Fruit fly (Drosophila melanogaster) whole organism, embryonic: Measurements from ENCODE around the gene L2HGDH.

Experiments used
- BtbVII ChIP-seq: fragments of 200-800 bp; sonication (Bioruptor generic); optimal IDR thresholded peaks from 3 replicates; lab custom pipeline; 2017; ENCODE audit warnings: missing biosample characterization, mild to moderate bottlenecking, missing genetic modification characterization
- CG11085 ChIP-seq: fragments of 200-800 bp; sonication (Bioruptor generic); IDR thresholded peaks from 2 replicates; pipeline ENCODE4 v1.3.6; 2022; ENCODE audit warnings: missing biosample characterization, missing genetic modification characterization
- CG12659 ChIP-seq: fragments of 200-800 bp; sonication (Bioruptor generic); optimal IDR thresholded peaks from 3 replicates; lab custom pipeline; 2017; ENCODE audit warnings: mild to moderate bottlenecking, missing biosample characterization, missing genetic modification reagents, missing genetic modification characterization
- CG13123 ChIP-seq: fragments of 200-800 bp; sonication (Bioruptor generic); optimal IDR thresholded peaks from 2 replicates; lab custom pipeline; 2016; ENCODE audit warnings: missing biosample characterization, missing genetic modification characterization
- CG14014 ChIP-seq: fragments of 200-800 bp; sonication (Bioruptor generic); IDR thresholded peaks from 2 replicates; pipeline ENCODE4 v1.3.6; 2022; ENCODE audit warnings: missing biosample characterization, missing genetic modification characterization
- CG15479 ChIP-seq: fragments of 200-800 bp; sonication (Bioruptor generic); optimal IDR thresholded peaks from 3 replicates; lab custom pipeline; 2019; ENCODE audit warnings: missing biosample characterization, mild to moderate bottlenecking, missing genetic modification characterization, moderate library complexity
- CG17359 ChIP-seq: fragments of 200-800 bp; sonication (Bioruptor generic); optimal IDR thresholded peaks from 3 replicates; lab custom pipeline; 2018; ENCODE audit warnings: missing biosample characterization, mild to moderate bottlenecking, missing genetic modification characterization, moderate library complexity
- CG2889 ChIP-seq: fragments of 200-800 bp; sonication (Bioruptor generic); IDR thresholded peaks from 3 replicates; pipeline ENCODE4 v1.3.6; 2022; ENCODE audit warnings: missing biosample characterization, missing genetic modification characterization
- CG3995 ChIP-seq: fragments of 200-800 bp; sonication (Bioruptor generic); optimal IDR thresholded peaks from 3 replicates; lab custom pipeline; 2016; ENCODE audit warnings: missing biosample characterization, missing genetic modification characterization
- CG4707 ChIP-seq: fragments of 200-800 bp; sonication (Bioruptor generic); optimal IDR thresholded peaks from 2 replicates; lab custom pipeline; 2018; ENCODE audit warnings: missing biosample characterization, mild to moderate bottlenecking, missing genetic modification characterization, moderate library complexity
- CG6254 ChIP-seq: fragments of 200-800 bp; sonication (Bioruptor generic); optimal IDR thresholded peaks from 3 replicates; lab custom pipeline; 2017; ENCODE audit warnings: mild to moderate bottlenecking, missing biosample characterization, missing genetic modification reagents, missing genetic modification characterization
- CG6654 ChIP-seq: fragments of 200-800 bp; sonication (Bioruptor generic); optimal IDR thresholded peaks from 2 replicates; lab custom pipeline; 2017; ENCODE audit warnings: missing biosample characterization, mild to moderate bottlenecking, missing genetic modification characterization
- CG6765 ChIP-seq: fragments of 200-800 bp; sonication (Bioruptor generic); optimal IDR thresholded peaks from 3 replicates; lab custom pipeline; 2017; ENCODE audit warnings: missing biosample characterization, mild to moderate bottlenecking, missing genetic modification characterization
- CG7372 ChIP-seq: fragments of 200-800 bp; sonication (Bioruptor generic); IDR thresholded peaks from 2 replicates; pipeline ENCODE4 v1.3.6; 2022; ENCODE audit warnings: missing biosample characterization, missing genetic modification characterization
- Chrac-16 ChIP-seq: fragments of 200-800 bp; sonication (Bioruptor generic); optimal IDR thresholded peaks from 3 replicates; lab custom pipeline; 2016; ENCODE audit warnings: missing biosample characterization, missing genetic modification characterization
- Dip3 ChIP-seq: fragments of 200-800 bp; sonication (Bioruptor generic); optimal IDR thresholded peaks from 3 replicates; lab custom pipeline; 2016; ENCODE audit warnings: missing biosample characterization, missing genetic modification characterization
- ERR ChIP-seq: fragments of 200-800 bp; sonication (Bioruptor generic); optimal IDR thresholded peaks from 2 replicates; lab custom pipeline; 2016; ENCODE audit warnings: missing biosample characterization, missing genetic modification characterization
- Ets97D ChIP-seq: fragments of 200-800 bp; sonication (Bioruptor generic); optimal IDR thresholded peaks from 3 replicates; lab custom pipeline; 2016; ENCODE audit warnings: missing biosample characterization, missing genetic modification characterization
- Mes4 ChIP-seq: fragments of 200-800 bp; sonication (Bioruptor generic); optimal IDR thresholded peaks from 2 replicates; lab custom pipeline; 2016; ENCODE audit warnings: missing biosample characterization, missing genetic modification characterization
- NC2α ChIP-seq: fragments of 200-800 bp; sonication (Bioruptor generic); optimal IDR thresholded peaks from 2 replicates; lab custom pipeline; 2016; ENCODE audit warnings: missing biosample characterization, missing genetic modification characterization
- NfI ChIP-seq: fragments of 200-800 bp; sonication (Bioruptor generic); optimal IDR thresholded peaks from 3 replicates; lab custom pipeline; 2018; ENCODE audit warnings: missing biosample characterization, mild to moderate bottlenecking, missing genetic modification characterization, moderate library complexity
- Oli ChIP-seq: fragments of 200-800 bp; sonication (Bioruptor generic); optimal IDR thresholded peaks from 2 replicates; lab custom pipeline; 2018; ENCODE audit warnings: missing biosample characterization, mild to moderate bottlenecking, missing genetic modification characterization, moderate library complexity
- Opbp ChIP-seq: fragments of 200-800 bp; sonication (Bioruptor generic); IDR thresholded peaks from 3 replicates; pipeline ENCODE4 v1.3.6; 2022; ENCODE audit warnings: missing biosample characterization, missing genetic modification characterization; ENCODE audit not compliant: partially characterized antibody
- Six4 ChIP-seq: fragments of 200-800 bp; sonication (Bioruptor generic); optimal IDR thresholded peaks from 2 replicates; lab custom pipeline; 2016; ENCODE audit warnings: missing biosample characterization, missing genetic modification characterization
- Xrp1 ChIP-seq: fragments of 200-800 bp; sonication (Bioruptor generic); IDR thresholded peaks from 2 replicates; pipeline ENCODE4 v1.3.6; 2022; ENCODE audit warnings: missing biosample characterization, missing genetic modification characterization
- YL-1 ChIP-seq: fragments of 200-800 bp; sonication (Bioruptor generic); optimal IDR thresholded peaks from 3 replicates; lab custom pipeline; 2017; ENCODE audit warnings: missing biosample characterization, mild to moderate bottlenecking, missing genetic modification characterization
- aop ChIP-seq: fragments of 200-800 bp; sonication (Bioruptor generic); IDR thresholded peaks from 2 replicates; pipeline ENCODE4 v1.3.6; 2022; ENCODE audit warnings: missing biosample characterization, missing genetic modification characterization
- bbx ChIP-seq: fragments of 200-800 bp; sonication (Bioruptor generic); IDR thresholded peaks from 2 replicates; pipeline ENCODE4 v1.3.6; 2022; ENCODE audit warnings: missing biosample characterization, missing genetic modification characterization; ENCODE audit not compliant: partially characterized antibody
- cato ChIP-seq: fragments of 200-800 bp; sonication (Bioruptor generic); optimal IDR thresholded peaks from 2 replicates; lab custom pipeline; 2016; ENCODE audit warnings: missing biosample characterization, missing genetic modification characterization, borderline replicate concordance
- cwo ChIP-seq: fragments of 200-800 bp; sonication (Bioruptor generic); optimal IDR thresholded peaks from 3 replicates; lab custom pipeline; 2017; ENCODE audit warnings: missing biosample characterization, missing genetic modification characterization, mild to moderate bottlenecking, moderate library complexity, missing genetic modification reagents
- danr ChIP-seq: fragments of 200-800 bp; sonication (Bioruptor generic); IDR thresholded peaks from 2 replicates; pipeline ENCODE4 v1.3.6; 2022; ENCODE audit warnings: missing biosample characterization, missing genetic modification characterization
- dati ChIP-seq: fragments of 200-800 bp; sonication (Bioruptor generic); IDR thresholded peaks from 2 replicates; pipeline ENCODE4 v1.3.6; 2022; ENCODE audit warnings: missing biosample characterization, missing genetic modification characterization
- eyg ChIP-seq: fragments of 200-800 bp; sonication (Bioruptor generic); optimal IDR thresholded peaks from 3 replicates; lab custom pipeline; 2016; ENCODE audit warnings: missing biosample characterization, missing genetic modification characterization
- fd102C ChIP-seq: fragments of 200-800 bp; sonication (Bioruptor generic); optimal IDR thresholded peaks from 2 replicates; lab custom pipeline; 2018; ENCODE audit warnings: missing biosample characterization, mild to moderate bottlenecking, missing genetic modification characterization, moderate library complexity
- grau ChIP-seq: fragments of 200-800 bp; optimal IDR thresholded peaks from 3 replicates; lab custom pipeline; 2019; ENCODE audit warnings: missing biosample characterization, mild to moderate bottlenecking, missing genetic modification characterization, moderate library complexity
- grn ChIP-seq: fragments of 200-800 bp; sonication (Bioruptor generic); optimal IDR thresholded peaks from 3 replicates; lab custom pipeline; 2017; ENCODE audit warnings: missing biosample characterization, missing genetic modification characterization
- hbn ChIP-seq: fragments of 200-800 bp; sonication (Bioruptor generic); IDR thresholded peaks from 2 replicates; pipeline ENCODE4 v1.3.6; 2022; ENCODE audit warnings: missing biosample characterization, missing genetic modification characterization; ENCODE audit not compliant: partially characterized antibody
- insv ChIP-seq, 2 experiments: fragments of 200-800 bp; sonication (Bioruptor generic); optimal IDR thresholded peaks; 3 replicates each; lab custom pipeline; 2016 to 2018; ENCODE audit warnings: missing biosample characterization in 2 of 2, missing genetic modification characterization in 2 of 2
- jigr1 ChIP-seq: fragments of 200-800 bp; sonication (Bioruptor generic); IDR thresholded peaks from 3 replicates; pipeline ENCODE4 v1.3.6; 2022; ENCODE audit warnings: missing biosample characterization, missing genetic modification characterization
- kay ChIP-seq: fragments of 200-800 bp; sonication (Bioruptor generic); optimal IDR thresholded peaks from 2 replicates; lab custom pipeline; 2016; ENCODE audit warnings: missing biosample characterization, missing genetic modification characterization
- klu ChIP-seq: fragments of 200-800 bp; sonication (Bioruptor generic); IDR thresholded peaks from 2 replicates; pipeline ENCODE4 v1.3.6; 2022; ENCODE audit warnings: missing biosample characterization, missing genetic modification characterization
- lab ChIP-seq: fragments of 200-800 bp; sonication (Bioruptor generic); optimal IDR thresholded peaks from 3 replicates; lab custom pipeline; 2017; ENCODE audit warnings: missing biosample characterization, missing genetic modification characterization, mild to moderate bottlenecking, moderate library complexity, missing genetic modification reagents
- lov ChIP-seq, 2 experiments: fragments of 200-800 bp in 1 of 2; fragments of >200 bp in 1 of 2; sonication (Bioruptor generic) in 1 of 2; IDR thresholded peaks in 1 of 2; optimal IDR thresholded peaks in 1 of 2; 2 replicates in 1 of 2; 3 replicates in 1 of 2; pipeline versions ENCODE4 v1.3.6 to Lab custom; 2017 to 2022; ENCODE audit warnings: missing biosample characterization in 1 of 2, missing genetic modification characterization in 1 of 2
- mirr ChIP-seq: fragments of 200-800 bp; sonication (Bioruptor generic); optimal IDR thresholded peaks from 3 replicates; lab custom pipeline; 2018; ENCODE audit warnings: missing biosample characterization, mild to moderate bottlenecking, missing genetic modification characterization
- nmo ChIP-seq: fragments of 200-800 bp; sonication (Bioruptor generic); optimal IDR thresholded peaks from 2 replicates; lab custom pipeline; 2018; ENCODE audit warnings: missing biosample characterization, mild to moderate bottlenecking, missing genetic modification characterization, moderate library complexity
- org-1 ChIP-seq: fragments of 200-800 bp; sonication (Bioruptor generic); optimal IDR thresholded peaks from 2 replicates; lab custom pipeline; 2017; ENCODE audit warnings: missing biosample characterization, missing genetic modification characterization
- otp ChIP-seq: fragments of 200-800 bp; sonication (Bioruptor generic); IDR thresholded peaks from 3 replicates; pipeline ENCODE4, ENCODE4 v1.3.6; 2022; ENCODE audit warnings: missing biosample characterization, missing genetic modification characterization
- sens ChIP-seq: fragments of 200-800 bp; sonication (Bioruptor generic); peaks from one replicate; lab custom pipeline; 2016; ENCODE audit warnings: missing biosample characterization, missing genetic modification characterization
- twi ChIP-seq: fragments of 200-800 bp; optimal IDR thresholded peaks from 2 replicates; lab custom pipeline; 2019; ENCODE audit warnings: missing biosample characterization, mild to moderate bottlenecking, missing genetic modification characterization, moderate library complexity
- wdn ChIP-seq: fragments of 200-800 bp; sonication (Bioruptor generic); IDR thresholded peaks from 2 replicates; pipeline ENCODE4 v1.3.6; 2022; ENCODE audit warnings: missing biosample characterization, missing genetic modification characterization

Gene L2HGDH

DNA sequence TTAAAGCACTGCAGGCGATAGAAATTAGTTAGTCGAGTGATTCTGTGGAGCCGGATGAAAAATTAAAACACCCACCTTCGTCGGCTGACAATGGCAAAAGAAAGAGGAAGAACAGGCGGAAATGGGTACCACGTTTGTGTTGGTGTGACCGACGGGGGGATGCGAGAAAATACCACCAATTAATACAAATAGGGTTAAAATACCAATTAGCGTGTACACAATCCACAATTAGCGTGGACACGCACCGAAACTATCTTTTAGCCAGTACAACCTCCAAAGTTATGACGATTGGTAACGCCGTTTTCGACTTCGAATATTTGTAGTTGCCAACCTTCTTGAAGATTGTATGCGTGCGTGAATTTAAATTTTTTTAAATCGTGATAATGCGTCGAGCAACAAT, 34.9 kb upstream of the L2HGDH start, which contains the start of gene RpL30 (continued):
- peak; percentile 96 for TF ChIP-seq CG12659 (GFP tag; lab: Kevin White, UChicago)
- peak; percentile 59 for TF ChIP-seq kay (GFP tag; lab: Kevin White, UChicago)
- peak; percentile 82 for TF ChIP-seq CG13123 (GFP tag; lab: Kevin White, UChicago)
- peak; percentile 73; the same call in 1 of the 2 replicates for TF ChIP-seq CG11085 (GFP tag; lab: Robert Waterston, UW)
- peak; percentile 80 for TF ChIP-seq ERR (GFP tag; lab: Kevin White, UChicago)
- peak; percentile 100 for TF ChIP-seq Ets97D (GFP tag; lab: Kevin White, UChicago)
- peak; percentile 89 for TF ChIP-seq fd102C (GFP tag; lab: Kevin White, UChicago)
- TF ChIP-seq Mes4 (GFP tag; lab: Kevin White, UChicago), result peak; percentile 98
- TF ChIP-seq CG6254 (GFP tag; lab: Kevin White, UChicago), result peak; percentile 87
- peak; percentile 67 for TF ChIP-seq Chrac-16 (GFP tag; lab: Kevin White, UChicago)
- TF ChIP-seq eyg (GFP tag; lab: Kevin White, UChicago), result peak; percentile 86
- TF ChIP-seq YL-1 (GFP tag; lab: Kevin White, UChicago), result peak; percentile 99
- peak; percentile 74 for TF ChIP-seq CG3995
- peak; percentile 91 for TF ChIP-seq NC2α (GFP tag; lab: Kevin White, UChicago)
- peak; percentile 9 for TF ChIP-seq cato
- TF ChIP-seq twi (tag; lab: Kevin White, UChicago), result peak; percentile 77
- peak; percentile 90 for TF ChIP-seq grn (GFP tag; lab: Kevin White, UChicago)
- peak; percentile 73 for TF ChIP-seq Six4 (GFP tag; lab: Kevin White, UChicago)
- peak; percentile 85 for TF ChIP-seq wdn
- TF ChIP-seq mirr (GFP tag; lab: Kevin White, UChicago), result peak; percentile 97
- TF ChIP-seq sens (GFP tag; lab: Kevin White, UChicago), result peak; percentile 97
- TF ChIP-seq Xrp1 (GFP tag; lab: Robert Waterston, UW), result peak; percentile 11
- peak; percentile 43; the same call in 1 of the 2 replicates for TF ChIP-seq CG7372 (GFP tag; lab: Robert Waterston, UW)
- peak; percentile 80 for TF ChIP-seq grau (tag; lab: Kevin White, UChicago)
- TF ChIP-seq insv (GFP tag; optimal IDR thresholded peaks at IDR 0.05; lab: Kevin White, UChicago), result peak in 1 of 2 experiments; percentile 84
- 0 out of 2 replicates have a peak, but pooled peaks have one; percentile 27 for TF ChIP-seq danr (GFP tag; lab: Robert Waterston, UW)
- peak; percentile 95 for TF ChIP-seq BtbVII (GFP tag; lab: Kevin White, UChicago)
- TF ChIP-seq Oli, result peak; percentile 65
- peak; percentile 23 for TF ChIP-seq CG15479 (GFP tag; lab: Kevin White, UChicago)
- peak; percentile 58 for TF ChIP-seq hbn
- TF ChIP-seq cwo, result peak; percentile 79
- TF ChIP-seq CG6765 (GFP tag; lab: Kevin White, UChicago), result peak; percentile 97
- TF ChIP-seq CG6654, result peak; percentile 63
- peak; percentile 65 for TF ChIP-seq dati (GFP tag; lab: Robert Waterston, UW)
- TF ChIP-seq lab, result peak; percentile 98
- no peak for TF ChIP-seq lov (optimal IDR thresholded peaks at IDR 0.05; lab: Kevin White, UChicago)
- peak; percentile 95 for TF ChIP-seq lov (GFP tag; IDR thresholded peaks at IDR 0.05; lab: Robert Waterston, UW)
- TF ChIP-seq CG14014, result peak; percentile 90
- TF ChIP-seq klu, result no peak; the same call in 1 of the 2 replicates
- TF ChIP-seq otp (GFP tag; lab: Robert Waterston, UW), result peak; percentile 94
- peak; percentile 63 for TF ChIP-seq bbx (GFP tag; lab: Robert Waterston, UW)
- peak; percentile 94 for TF ChIP-seq CG4707 (GFP tag; lab: Kevin White, UChicago)
- peak; percentile 78 for TF ChIP-seq Dip3
- peak; percentile 93 for TF ChIP-seq NfI
- peak; percentile 78 for TF ChIP-seq Opbp
- TF ChIP-seq org-1, result peak; percentile 94
- TF ChIP-seq jigr1 (GFP tag; lab: Robert Waterston, UW), result no peak
- peak; percentile 88 for TF ChIP-seq CG17359 (tag; lab: Kevin White, UChicago)
- peak; percentile 88 for TF ChIP-seq nmo (GFP tag; lab: Kevin White, UChicago)
- TF ChIP-seq aop (GFP tag; lab: Robert Waterston, UW), result peak; percentile 62
- peak; percentile 63; the same call in 1 of the 3 replicates for TF ChIP-seq CG2889
